Fruit fly (Drosophila melanogaster) whole organism, embryonic: ENCODE measurements around the gene Syt12.

ENCODE experiments used
- ATbp ChIP-seq: fragments of 200-800 bp; sonication (Bioruptor generic); optimal IDR thresholded peaks from 2 replicates; lab custom pipeline; 2017; ENCODE audit warnings: missing biosample characterization, mild to moderate bottlenecking, missing genetic modification characterization, missing genetic modification reagents
- Aef1 ChIP-seq: fragments of 200-800 bp; sonication (Bioruptor generic); IDR thresholded peaks from 3 replicates; pipeline ENCODE4 v1.3.6; 2022; ENCODE audit warnings: missing biosample characterization, missing genetic modification characterization
- Bgb ChIP-seq: fragments of 200-800 bp; sonication (Bioruptor generic); IDR thresholded peaks from 2 replicates; pipeline ENCODE4 v1.3.6; 2022; ENCODE audit warnings: missing biosample characterization, missing genetic modification characterization; ENCODE audit not compliant: partially characterized antibody
- CG10267 ChIP-seq: fragments of 200-800 bp; sonication (Bioruptor generic); optimal IDR thresholded peaks from 2 replicates; lab custom pipeline; 2018; ENCODE audit warnings: missing biosample characterization, mild to moderate bottlenecking, missing genetic modification characterization, moderate library complexity
- CG10543 ChIP-seq: fragments of 200-800 bp; sonication (Bioruptor generic); optimal IDR thresholded peaks from 3 replicates; lab custom pipeline; 2017; ENCODE audit warnings: missing biosample characterization, mild to moderate bottlenecking, missing genetic modification characterization, moderate library complexity
- CG12769 ChIP-seq: fragments of 200-800 bp; sonication (Bioruptor generic); optimal IDR thresholded peaks from 2 replicates; lab custom pipeline; 2019; ENCODE audit warnings: missing biosample characterization, mild to moderate bottlenecking, missing genetic modification characterization, moderate library complexity
- CG1529 ChIP-seq: fragments of 200-800 bp; sonication (Bioruptor generic); optimal IDR thresholded peaks from 3 replicates; lab custom pipeline; 2018; ENCODE audit warnings: missing biosample characterization, missing genetic modification characterization
- CG17612 ChIP-seq: fragments of 200-800 bp; sonication (Bioruptor generic); IDR thresholded peaks from 2 replicates; pipeline ENCODE4 v1.3.6; 2022; ENCODE audit warnings: missing biosample characterization, missing genetic modification characterization
- CG2202 ChIP-seq: fragments of 200-800 bp; sonication (Bioruptor generic); optimal IDR thresholded peaks from 2 replicates; lab custom pipeline; 2018; ENCODE audit warnings: missing biosample characterization, mild to moderate bottlenecking, missing genetic modification characterization
- CG2712 ChIP-seq: fragments of 200-800 bp; optimal IDR thresholded peaks from 3 replicates; lab custom pipeline; 2019; ENCODE audit warnings: missing biosample characterization, mild to moderate bottlenecking, missing genetic modification characterization, moderate library complexity
- CG31224 ChIP-seq: fragments of 200-800 bp; sonication (Bioruptor generic); IDR thresholded peaks from 2 replicates; pipeline ENCODE4 v1.3.6; 2022; ENCODE audit warnings: missing biosample characterization, missing genetic modification characterization
- CG32532 ChIP-seq: fragments of 200-800 bp; sonication (Bioruptor generic); IDR thresholded peaks from 2 replicates; pipeline ENCODE4 v1.3.6; 2022; ENCODE audit warnings: missing biosample characterization, missing genetic modification characterization
- CG42726 ChIP-seq: fragments of 200-800 bp; sonication (Bioruptor generic); IDR thresholded peaks from 2 replicates; pipeline ENCODE4 v1.3.6; 2022; ENCODE audit warnings: missing biosample characterization, missing genetic modification characterization; ENCODE audit not compliant: partially characterized antibody
- CG6791 ChIP-seq: fragments of 200-800 bp; sonication (Bioruptor generic); IDR thresholded peaks from 3 replicates; pipeline ENCODE4 v1.3.6; 2022; ENCODE audit warnings: missing biosample characterization, missing genetic modification characterization; ENCODE audit not compliant: partially characterized antibody
- CG8924 ChIP-seq: fragments of 200-800 bp; optimal IDR thresholded peaks from 3 replicates; lab custom pipeline; 2019; ENCODE audit warnings: missing biosample characterization, mild to moderate bottlenecking, missing genetic modification characterization, moderate library complexity
- CHES-1-like ChIP-seq: fragments of 200-800 bp; sonication (Bioruptor generic); optimal IDR thresholded peaks from 2 replicates; lab custom pipeline; 2016; ENCODE audit warnings: missing biosample characterization, missing genetic modification characterization
- H15 ChIP-seq: fragments of 200-800 bp; sonication (Bioruptor generic); IDR thresholded peaks from 3 replicates; pipeline ENCODE4 v1.3.6; 2022; ENCODE audit warnings: missing biosample characterization, missing genetic modification characterization
- Hand ChIP-seq: fragments of 200-800 bp; sonication (Bioruptor generic); optimal IDR thresholded peaks from 2 replicates; lab custom pipeline; 2017; ENCODE audit warnings: mild to moderate bottlenecking, missing biosample characterization, missing genetic modification reagents, missing genetic modification characterization
- Hr78 ChIP-seq, 2 experiments: fragments of 200-800 bp in 1 of 2; fragments of >200 bp in 1 of 2; sonication (Bioruptor generic) in 1 of 2; optimal IDR thresholded peaks; 2 replicates each; lab custom pipeline; 2017 to 2019; ENCODE audit warnings: missing biosample characterization in 2 of 2, missing genetic modification characterization in 2 of 2, mild to moderate bottlenecking in 1 of 2, moderate library complexity in 1 of 2
- Lhr ChIP-seq: fragments of 200-800 bp; sonication (Bioruptor generic); optimal IDR thresholded peaks from 3 replicates; lab custom pipeline; 2017; ENCODE audit warnings: mild to moderate bottlenecking, missing biosample characterization, missing genetic modification reagents, missing genetic modification characterization
- Lim3 ChIP-seq: fragments of 200-800 bp; sonication (Bioruptor generic); IDR thresholded peaks from 2 replicates; pipeline ENCODE4 v1.3.6; 2022; ENCODE audit warnings: missing biosample characterization, missing genetic modification characterization
- Mrtf ChIP-seq: fragments of 200-800 bp; sonication (Bioruptor generic); IDR thresholded peaks from 3 replicates; pipeline ENCODE4 v1.3.6; 2022; ENCODE audit warnings: missing biosample characterization, missing genetic modification characterization
- Opbp ChIP-seq: fragments of 200-800 bp; sonication (Bioruptor generic); IDR thresholded peaks from 3 replicates; pipeline ENCODE4 v1.3.6; 2022; ENCODE audit warnings: missing biosample characterization, missing genetic modification characterization; ENCODE audit not compliant: partially characterized antibody
- Poxn ChIP-seq: fragments of 200-800 bp; sonication (Bioruptor generic); IDR thresholded peaks from 2 replicates; pipeline ENCODE4 v1.3.6; 2022; ENCODE audit warnings: missing biosample characterization, missing genetic modification characterization
- Ptx1 ChIP-seq: fragments of 200-800 bp; sonication (Bioruptor generic); IDR thresholded peaks from 2 replicates; pipeline ENCODE4 v1.3.6; 2022; ENCODE audit warnings: missing biosample characterization, missing genetic modification characterization
- ap ChIP-seq: fragments of 200-800 bp; sonication (Bioruptor generic); IDR thresholded peaks from 2 replicates; pipeline ENCODE4 v1.3.6; 2022; ENCODE audit warnings: missing biosample characterization, missing genetic modification characterization
- chinmo ChIP-seq: fragments of 200-800 bp; sonication (Bioruptor generic); IDR thresholded peaks from 4 replicates; pipeline ENCODE4 v1.3.6; 2022; ENCODE audit warnings: missing biosample characterization, missing genetic modification characterization; ENCODE audit not compliant: partially characterized antibody
- corto ChIP-seq: fragments of 200-800 bp; sonication (Bioruptor generic); optimal IDR thresholded peaks from 2 replicates; lab custom pipeline; 2016; ENCODE audit warnings: missing biosample characterization, mild to moderate bottlenecking, missing genetic modification characterization, moderate library complexity
- dan ChIP-seq: fragments of 200-800 bp; sonication (Bioruptor generic); IDR thresholded peaks from 2 replicates; pipeline ENCODE4 v1.3.6; 2022; ENCODE audit warnings: missing biosample characterization, missing genetic modification characterization
- gem ChIP-seq: fragments of 200-800 bp; sonication (Bioruptor generic); optimal IDR thresholded peaks from 2 replicates; lab custom pipeline; 2019; ENCODE audit warnings: missing biosample characterization, mild to moderate bottlenecking, missing genetic modification characterization, moderate library complexity
- grau ChIP-seq: fragments of 200-800 bp; optimal IDR thresholded peaks from 3 replicates; lab custom pipeline; 2019; ENCODE audit warnings: missing biosample characterization, mild to moderate bottlenecking, missing genetic modification characterization, moderate library complexity
- gsb ChIP-seq: fragments of 200-800 bp; sonication (Bioruptor generic); IDR thresholded peaks from 2 replicates; pipeline ENCODE4 v1.3.6; 2022; ENCODE audit warnings: missing biosample characterization, missing genetic modification characterization
- insv ChIP-seq, 2 experiments: fragments of 200-800 bp; sonication (Bioruptor generic); optimal IDR thresholded peaks; 3 replicates each; lab custom pipeline; 2016 to 2018; ENCODE audit warnings: missing biosample characterization in 2 of 2, missing genetic modification characterization in 2 of 2
- lmd ChIP-seq: fragments of 200-800 bp; sonication (Bioruptor generic); IDR thresholded peaks from 2 replicates; pipeline ENCODE4 v1.3.6; 2022; ENCODE audit warnings: missing biosample characterization, missing genetic modification characterization
- lola ChIP-seq, 3 experiments: fragments of >200 bp in 2 of 3; fragments of 200-800 bp in 1 of 3; sonication (Bioruptor generic) in 1 of 3; optimal IDR thresholded peaks; 2 replicates each; lab custom pipeline; 2017 to 2019; ENCODE audit warnings: missing biosample characterization in 3 of 3, missing genetic modification characterization in 3 of 3, mild to moderate bottlenecking in 1 of 3, moderate library complexity in 1 of 3
- mam ChIP-seq: fragments of 200-800 bp; sonication (Bioruptor generic); optimal IDR thresholded peaks from 3 replicates; lab custom pipeline; 2016; ENCODE audit warnings: missing biosample characterization, missing genetic modification characterization
- otp ChIP-seq: fragments of 200-800 bp; sonication (Bioruptor generic); IDR thresholded peaks from 3 replicates; pipeline ENCODE4, ENCODE4 v1.3.6; 2022; ENCODE audit warnings: missing biosample characterization, missing genetic modification characterization
- pho ChIP-seq: fragments of 200-800 bp; sonication (Bioruptor generic); optimal IDR thresholded peaks from 2 replicates; lab custom pipeline; 2016; ENCODE audit warnings: missing biosample characterization, missing genetic modification characterization
- prd ChIP-seq, 3 experiments: fragments of >200 bp in 2 of 3; fragments of 200-800 bp in 1 of 3; sonication (Bioruptor generic) in 1 of 3; optimal IDR thresholded peaks in 2 of 3; IDR thresholded peaks in 1 of 3; 2 replicates in 2 of 3; 3 replicates in 1 of 3; pipeline versions ENCODE4 v1.3.6 to Lab custom; 2017 to 2022; ENCODE audit warnings: missing biosample characterization in 1 of 3, missing genetic modification characterization in 1 of 3
- repo ChIP-seq: fragments of 200-800 bp; sonication (Bioruptor generic); optimal IDR thresholded peaks from 2 replicates; lab custom pipeline; 2016; ENCODE audit warnings: missing biosample characterization, missing genetic modification characterization
- salm ChIP-seq: fragments of 200-800 bp; sonication (Bioruptor generic); optimal IDR thresholded peaks from 2 replicates; lab custom pipeline; 2018; ENCODE audit warnings: missing biosample characterization, mild to moderate bottlenecking, missing genetic modification characterization
- scrt ChIP-seq: fragments of 200-800 bp; sonication (Bioruptor generic); optimal IDR thresholded peaks from 2 replicates; lab custom pipeline; 2018; ENCODE audit warnings: missing biosample characterization, mild to moderate bottlenecking, missing genetic modification characterization, moderate library complexity
- slou ChIP-seq: fragments of 200-800 bp; sonication (Bioruptor generic); optimal IDR thresholded peaks from 3 replicates; lab custom pipeline; 2016; ENCODE audit warnings: missing biosample characterization, missing genetic modification characterization
- sob ChIP-seq: fragments of 200-800 bp; sonication (Bioruptor generic); IDR thresholded peaks from 2 replicates; pipeline ENCODE4 v1.3.6; 2022; ENCODE audit warnings: missing biosample characterization, missing genetic modification characterization
- ssp ChIP-seq: fragments of 200-800 bp; sonication (Bioruptor generic); IDR thresholded peaks from 2 replicates; pipeline ENCODE4 v1.3.6; 2022; ENCODE audit warnings: missing biosample characterization, missing genetic modification characterization
- tna ChIP-seq: fragments of 200-800 bp; sonication (Bioruptor generic); IDR thresholded peaks from 2 replicates; pipeline ENCODE4 v1.3.6; 2022; ENCODE audit warnings: missing biosample characterization, missing genetic modification characterization; ENCODE audit not compliant: partially characterized antibody
- unpg ChIP-seq: fragments of 200-800 bp; sonication (Bioruptor generic); optimal IDR thresholded peaks from 3 replicates; lab custom pipeline; 2018; ENCODE audit warnings: missing biosample characterization, mild to moderate bottlenecking, missing genetic modification characterization, moderate library complexity
- zf30C ChIP-seq: fragments of 200-800 bp; sonication (Bioruptor generic); optimal IDR thresholded peaks from 3 replicates; lab custom pipeline; 2018; ENCODE audit warnings: missing biosample characterization, mild to moderate bottlenecking, missing genetic modification characterization
- zfh1 ChIP-seq: fragments of 200-800 bp; sonication (Bioruptor generic); IDR thresholded peaks from 3 replicates; pipeline ENCODE4 v1.3.6; 2022; ENCODE audit warnings: missing biosample characterization, missing genetic modification characterization

Syt12 gene

dm6 chrX:13337454-13337853, 21.6 kb upstream of the Syt12 start, which contains the start of gene RpS15Aa (continued):
- peak; percentile 85 for TF ChIP-seq CG32532 (GFP tag; lab: Robert Waterston, UW)
- peak; percentile 66 for TF ChIP-seq repo (GFP tag; lab: Kevin White, UChicago)
- TF ChIP-seq CG10267 (tag; lab: Kevin White, UChicago): peak; percentile 46
- TF ChIP-seq CG2202: peak; percentile 52
- TF ChIP-seq mam: peak; percentile 73
- no peak for TF ChIP-seq corto (GFP tag; lab: Kevin White, UChicago)
- TF ChIP-seq lmd: peak; percentile 62
- TF ChIP-seq CG12769 (tag; lab: Kevin White, UChicago): peak; percentile 54
- TF ChIP-seq tna (GFP tag; lab: Robert Waterston, UW): peak; percentile 23; the same call in 1 of the 2 replicates
- TF ChIP-seq scrt (GFP tag; lab: Kevin White, UChicago): peak; percentile 75
- peak; percentile 83 for TF ChIP-seq sob (GFP tag; lab: Robert Waterston, UW)
- peak; percentile 59 for TF ChIP-seq slou (GFP tag; lab: Kevin White, UChicago)
- peak; percentile 76; the same call in 2 of the 3 replicates for TF ChIP-seq Mrtf (GFP tag; lab: Robert Waterston, UW)
- peak; percentile 67 for TF ChIP-seq Aef1 (GFP tag; lab: Robert Waterston, UW)
- TF ChIP-seq prd (optimal IDR thresholded peaks at IDR 0.05; lab: Kevin White, UChicago): no peak
- peak; percentile 67 for TF ChIP-seq prd (GFP tag; IDR thresholded peaks at IDR 0.05; lab: Robert Waterston, UW)
- peak; percentile 15 for TF ChIP-seq zf30C (GFP tag; lab: Kevin White, UChicago)
- peak; percentile 68 for TF ChIP-seq Ptx1 (GFP tag; lab: Robert Waterston, UW)
- no peak for TF ChIP-seq lola (GFP tag; optimal IDR thresholded peaks at IDR 0.05; lab: Kevin White, UChicago)
- TF ChIP-seq gsb (GFP tag; lab: Robert Waterston, UW): peak; percentile 47; the same call in 1 of the 2 replicates
- TF ChIP-seq unpg (GFP tag; lab: Kevin White, UChicago): peak; percentile 70
- peak; percentile 55 for TF ChIP-seq CG1529 (GFP tag; lab: Kevin White, UChicago)
- TF ChIP-seq CHES-1-like (GFP tag; lab: Kevin White, UChicago): peak; percentile 85
- peak; percentile 78 for TF ChIP-seq pho (GFP tag; lab: Kevin White, UChicago)
- peak; percentile 68 for TF ChIP-seq CG31224 (GFP tag; lab: Robert Waterston, UW)
- peak; percentile 54 for TF ChIP-seq Hand (GFP tag; lab: Kevin White, UChicago)
- peak; percentile 70 for TF ChIP-seq ssp
- TF ChIP-seq salm (tag; lab: Kevin White, UChicago): peak; percentile 58
- TF ChIP-seq CG8924 (tag; lab: Kevin White, UChicago): peak; percentile 48
- TF ChIP-seq CG42726 (GFP tag; lab: Robert Waterston, UW): peak; percentile 77
- TF ChIP-seq Lim3 (GFP tag; lab: Robert Waterston, UW): peak; percentile 38; the same call in 1 of the 2 replicates
- TF ChIP-seq ATbp: peak; percentile 51
- TF ChIP-seq Poxn (GFP tag; lab: Robert Waterston, UW): 0 out of 2 replicates have a peak, but pooled peaks have one; percentile 15
- peak; percentile 59 for TF ChIP-seq grau (tag; lab: Kevin White, UChicago)
- peak; percentile 67 for TF ChIP-seq Bgb (GFP tag; lab: Robert Waterston, UW)
- TF ChIP-seq CG10543 (GFP tag; lab: Kevin White, UChicago): peak; percentile 89
- no peak for TF ChIP-seq chinmo
- peak; percentile 88 for TF ChIP-seq zfh1
- TF ChIP-seq gem: peak; percentile 24
- peak; percentile 86 for TF ChIP-seq otp (GFP tag; lab: Robert Waterston, UW)
- peak; percentile 67 for TF ChIP-seq Lhr (GFP tag; lab: Kevin White, UChicago)
- peak; percentile 73 for TF ChIP-seq CG6791 (GFP tag; lab: Robert Waterston, UW)
- TF ChIP-seq H15 (GFP tag; lab: Robert Waterston, UW): peak; percentile 78
- no peak for TF ChIP-seq dan
- TF ChIP-seq insv (GFP tag; optimal IDR thresholded peaks at IDR 0.05; lab: Kevin White, UChicago): peak in 1 of 2 experiments; percentile 55
- TF ChIP-seq CG17612 (GFP tag; lab: Robert Waterston, UW): peak; percentile 60
- no peak for TF ChIP-seq Hr78 (GFP tag; optimal IDR thresholded peaks at IDR 0.05; lab: Kevin White, UChicago)
- TF ChIP-seq Opbp: peak; percentile 76
- peak; percentile 76 for TF ChIP-seq ap
- peak; percentile 68 for TF ChIP-seq CG2712 (tag; lab: Kevin White, UChicago)
